Fruit fly (Drosophila melanogaster): ENCODE data around the gene CG31219.

Gene CG31219

dm6 chr3R:19672136-19672535, 21.3 kb downstream of the CG31219 start:
- TF ChIP-seq CrebA (GFP tag; optimal IDR thresholded peaks at IDR 0.05; ENCODE audit: borderline replicate concordance) = no peak
- TF ChIP-seq fru (GFP tag; optimal IDR thresholded peaks at IDR 0.05) = no peak
- TF ChIP-seq sv (GFP tag; optimal IDR thresholded peaks at IDR 0.05) = no peak
- TF ChIP-seq N (GFP tag; optimal IDR thresholded peaks at IDR 0.05) = no peak
- TF ChIP-seq psq (GFP tag; optimal IDR thresholded peaks at IDR 0.05) = no peak
- no peak for TF ChIP-seq sage (GFP tag; optimal IDR thresholded peaks at IDR 0.05)
- TF ChIP-seq Sp1 (GFP tag; optimal IDR thresholded peaks at IDR 0.05) = no peak

dm6 chr3R:19672905-19673304, 22.1 kb downstream of the CG31219 start:
- TF ChIP-seq foxo (GFP tag; optimal IDR thresholded peaks at IDR 0.05) (peak in 1 of 2 experiments; percentile 32), ey (GFP tag; optimal IDR thresholded peaks at IDR 0.05) (peak; percentile 30), CrebA (GFP tag; optimal IDR thresholded peaks at IDR 0.05; ENCODE audit: borderline replicate concordance) (no peak), br (GFP tag; optimal IDR thresholded peaks at IDR 0.05) (peak; percentile 8), h (GFP tag; optimal IDR thresholded peaks at IDR 0.05) (peak; percentile 28)

- TF ChIP-seq CG32264 (GFP tag; optimal IDR thresholded peaks at IDR 0.05) = no peak
- TF ChIP-seq dl (GFP tag; optimal IDR thresholded peaks at IDR 0.05; ENCODE audit: insufficient read depth in 1 of 2, partially characterized antibody in 2 of 2) = no peak
- TF ChIP-seq Dfd (GFP tag; optimal IDR thresholded peaks at IDR 0.05) = peak; percentile 51
Measured at dm6 chr3R:19679832-19680231, 29.0 kb downstream of the CG31219 start.

dm6 chr3R:19682424-19682823, 31.6 kb downstream of the CG31219 start:
- TF ChIP-seq psq (GFP tag; optimal IDR thresholded peaks at IDR 0.05) (no peak), br (GFP tag; optimal IDR thresholded peaks at IDR 0.05) (no peak), Dfd (GFP tag; optimal IDR thresholded peaks at IDR 0.05) (peak; percentile 56)

All from whole organism, wandering third instar larva.